Worm (Caenorhabditis elegans) whole organism, L4 larva: ENCODE data around the gene srh-293.
A peak's percentile ranks its signal among the peaks of the same experiment; 100 is the strongest.

ENCODE experiments used
- F26F4.8 ChIP-seq: fragments of 200-800 bp; sonication (Bioruptor generic); conservative IDR thresholded peaks from 2 replicates; pipeline ENCODE4 v1.3.6; 2022; ENCODE audit warnings: missing genetic modification characterization, missing compliant biosample characterization
- F37D6.2 ChIP-seq: sonication (generic microtip); optimal IDR thresholded peaks from 2 replicates; lab custom pipeline; 2016; ENCODE audit warnings: mild to moderate bottlenecking, missing genetic modification characterization, missing compliant biosample characterization
- F44E2.7 ChIP-seq: fragments of 200-800 bp; sonication (Bioruptor generic); IDR thresholded peaks from 2 replicates; pipeline ENCODE4 v2.1.2; 2022; ENCODE audit warnings: missing genetic modification characterization, missing compliant biosample characterization
- F49E8.2 ChIP-seq: sonication (generic microtip); optimal IDR thresholded peaks from 2 replicates; lab custom pipeline; 2016; ENCODE audit warnings: missing compliant biosample characterization, mild to moderate bottlenecking, missing genetic modification characterization, borderline replicate concordance
- R02D3.7 ChIP-seq: fragments of 150-350 bp; sonication (generic microtip); optimal IDR thresholded peaks from 3 replicates; lab custom pipeline; 2014; ENCODE audit warnings: missing biosample characterization, missing genetic modification characterization
- Y5F2A.4 ChIP-seq: fragments of 200-800 bp; sonication (Bioruptor generic); optimal IDR thresholded peaks from 2 replicates; lab custom pipeline; 2018; ENCODE audit warnings: mild to moderate bottlenecking, missing genetic modification characterization, missing compliant biosample characterization
- Y75B8A.6 ChIP-seq: fragments of 200-800 bp; sonication (Bioruptor generic); IDR thresholded peaks from 2 replicates; pipeline ENCODE4 v1.3.6; 2022; ENCODE audit warnings: missing genetic modification reagents, missing genetic modification characterization, missing compliant biosample characterization
- ama-1 ChIP-seq: fragments of 150-350 bp; optimal IDR thresholded peaks from 2 replicates; lab custom pipeline; 2014; ENCODE audit warnings: inconsistent platforms, mixed read lengths
- arid-1 ChIP-seq: fragments of 200-800 bp; sonication (Bioruptor generic); conservative IDR thresholded peaks from 2 replicates; pipeline ENCODE4 v1.3.6; 2022; ENCODE audit warnings: missing genetic modification reagents, missing genetic modification characterization, missing compliant biosample characterization
- ces-1 ChIP-seq: fragments of 150-350 bp; sonication (generic microtip); optimal IDR thresholded peaks from 4 replicates; lab custom pipeline; 2014; ENCODE audit warnings: missing biosample characterization, missing genetic modification reagents, missing genetic modification characterization
- dmd-6 ChIP-seq: fragments of 200-800 bp; sonication (Bioruptor generic); IDR thresholded peaks from 2 replicates; pipeline ENCODE4 v1.3.6; 2022; ENCODE audit warnings: missing genetic modification reagents, missing genetic modification characterization, missing compliant biosample characterization
- dpl-1 ChIP-seq: fragments of 150-350 bp; optimal IDR thresholded peaks from 2 replicates; lab custom pipeline; 2014; ENCODE audit warnings: missing biosample characterization, missing genetic modification reagents, missing genetic modification characterization
- dve-1 ChIP-seq: sonication (generic microtip); optimal IDR thresholded peaks from 2 replicates; lab custom pipeline; 2017; ENCODE audit warnings: antibody characterized with exemption, mild to moderate bottlenecking, missing genetic modification characterization, missing compliant biosample characterization; ENCODE audit not compliant: insufficient read depth
- egl-27 ChIP-seq: sonication (generic microtip); optimal IDR thresholded peaks from 3 replicates; lab custom pipeline; 2017; ENCODE audit warnings: missing biosample characterization, missing genetic modification reagents, missing genetic modification characterization
- egl-43 ChIP-seq: fragments of 200-800 bp; sonication (Bioruptor generic); IDR thresholded peaks from 2 replicates; pipeline ENCODE4 v1.3.6; 2022; ENCODE audit warnings: missing genetic modification reagents, missing genetic modification characterization, missing compliant biosample characterization
- gei-8 ChIP-seq: fragments of 200-800 bp; sonication (Bioruptor generic); optimal IDR thresholded peaks from 2 replicates; lab custom pipeline; 2018; ENCODE audit warnings: mild to moderate bottlenecking, missing genetic modification characterization, missing compliant biosample characterization
- hlh-30 ChIP-seq: sonication (generic microtip); optimal IDR thresholded peaks from 2 replicates; lab custom pipeline; 2017; ENCODE audit warnings: antibody characterized with exemption, mild to moderate bottlenecking, missing genetic modification characterization, missing compliant biosample characterization; ENCODE audit not compliant: insufficient read depth
- jun-1 ChIP-seq: fragments of 150-350 bp; optimal IDR thresholded peaks from 2 replicates; lab custom pipeline; 2014; ENCODE audit warnings: missing biosample characterization, missing genetic modification reagents, missing genetic modification characterization
- lin-1 ChIP-seq: fragments of 200-800 bp; sonication (Bioruptor generic); IDR thresholded peaks from 2 replicates; pipeline ENCODE4 v1.3.6; 2022; ENCODE audit warnings: missing genetic modification reagents, missing genetic modification characterization, missing compliant biosample characterization
- lin-29 ChIP-seq: fragments of 200-800 bp; sonication (Bioruptor generic); IDR thresholded peaks from 2 replicates; pipeline ENCODE4 v1.3.6; 2022; ENCODE audit warnings: missing genetic modification reagents, missing genetic modification characterization, missing compliant biosample characterization
- lsy-2 ChIP-seq, 2 experiments: fragments of 150-350 bp in 1 of 2; sonication (generic microtip) in 1 of 2; optimal IDR thresholded peaks; 2 replicates each; lab custom pipeline; 2014 to 2017; ENCODE audit warnings: missing biosample characterization in 2 of 2, missing genetic modification characterization in 2 of 2
- madf-9 ChIP-seq: fragments of 200-800 bp; sonication (Bioruptor generic); conservative IDR thresholded peaks from 2 replicates; pipeline ENCODE4 v1.3.6; 2022; ENCODE audit warnings: missing genetic modification reagents, missing genetic modification characterization, missing compliant biosample characterization
- mep-1 ChIP-seq: fragments of 150-350 bp; sonication (generic microtip); optimal IDR thresholded peaks from 3 replicates; lab custom pipeline; 2014; ENCODE audit warnings: missing biosample characterization, missing genetic modification characterization
- mes-2 ChIP-seq: sonication (generic microtip); optimal IDR thresholded peaks from 2 replicates; lab custom pipeline; 2016; ENCODE audit warnings: missing genotype, mild to moderate bottlenecking, missing genetic modification characterization, missing compliant biosample characterization; ENCODE audit not compliant: poor library complexity, severe bottlenecking
- nhr-11 ChIP-seq: fragments of 150-350 bp; optimal IDR thresholded peaks from 2 replicates; lab custom pipeline; 2014; ENCODE audit warnings: missing biosample characterization, missing genetic modification characterization
- nhr-237 ChIP-seq: sonication (generic microtip); optimal IDR thresholded peaks from 2 replicates; lab custom pipeline; 2017; ENCODE audit warnings: missing biosample characterization, missing genetic modification characterization
- nhr-28 ChIP-seq: fragments of 150-350 bp; optimal IDR thresholded peaks from 2 replicates; lab custom pipeline; 2014; ENCODE audit warnings: missing biosample characterization, missing genetic modification characterization
- nhr-41 ChIP-seq: fragments of 200-800 bp; sonication (Bioruptor generic); IDR thresholded peaks from 2 replicates; pipeline ENCODE4 v1.3.6; 2022; ENCODE audit warnings: missing genetic modification reagents, missing genetic modification characterization, missing compliant biosample characterization
- nhr-77 ChIP-seq: fragments of 150-350 bp; optimal IDR thresholded peaks from 2 replicates; lab custom pipeline; 2014; ENCODE audit warnings: missing biosample characterization, missing genetic modification characterization
- php-3 ChIP-seq: fragments of 200-800 bp; sonication (Bioruptor generic); IDR thresholded peaks from 2 replicates; pipeline ENCODE4 v1.3.6; 2022; ENCODE audit warnings: missing genetic modification reagents, missing genetic modification characterization, missing compliant biosample characterization
- set-16 ChIP-seq: fragments of 200-800 bp; sonication (Bioruptor generic); IDR thresholded peaks from 2 replicates; pipeline ENCODE4 v1.3.6; 2022; ENCODE audit warnings: missing genetic modification reagents, missing genetic modification characterization, missing compliant biosample characterization
- snpc-1.2 ChIP-seq: fragments of 200-800 bp; sonication (Bioruptor generic); IDR thresholded peaks from 2 replicates; pipeline ENCODE4 v1.3.6; 2022; ENCODE audit warnings: missing genetic modification reagents, missing genetic modification characterization, missing compliant biosample characterization
- snpc-4 ChIP-seq: fragments of 150-350 bp; optimal IDR thresholded peaks from 2 replicates; lab custom pipeline; 2014; ENCODE audit warnings: missing biosample characterization, missing genetic modification characterization
- spr-1 ChIP-seq: sonication (generic microtip); optimal IDR thresholded peaks from 2 replicates; lab custom pipeline; 2016; ENCODE audit warnings: mild to moderate bottlenecking, missing genetic modification characterization, missing compliant biosample characterization
- tra-1 ChIP-seq: fragments of 200-800 bp; sonication (Bioruptor generic); IDR thresholded peaks from 2 replicates; pipeline ENCODE4 v1.3.6; 2022; ENCODE audit warnings: missing genetic modification reagents, missing genetic modification characterization, missing compliant biosample characterization
- unc-130 ChIP-seq: sonication (generic microtip); optimal IDR thresholded peaks from 2 replicates; lab custom pipeline; 2016; ENCODE audit warnings: missing genetic modification reagents, missing genetic modification characterization, missing compliant biosample characterization
- unc-62 ChIP-seq, 3 experiments: fragments of 150-350 bp in 1 of 3; sonication (generic microtip); optimal IDR thresholded peaks in 2 of 3; peaks in 1 of 3; 1 replicate in 1 of 3; 2 replicates in 2 of 3; lab custom pipeline; 2014 to 2017; ENCODE audit warnings: missing biosample characterization in 3 of 3, missing genetic modification characterization in 3 of 3, missing genetic modification reagents in 3 of 3, missing genotype in 1 of 3
- ztf-7 ChIP-seq: fragments of 150-350 bp; optimal IDR thresholded peaks from 2 replicates; lab custom pipeline; 2014; ENCODE audit warnings: missing biosample characterization, missing genetic modification characterization

srh-293 gene

DNA sequence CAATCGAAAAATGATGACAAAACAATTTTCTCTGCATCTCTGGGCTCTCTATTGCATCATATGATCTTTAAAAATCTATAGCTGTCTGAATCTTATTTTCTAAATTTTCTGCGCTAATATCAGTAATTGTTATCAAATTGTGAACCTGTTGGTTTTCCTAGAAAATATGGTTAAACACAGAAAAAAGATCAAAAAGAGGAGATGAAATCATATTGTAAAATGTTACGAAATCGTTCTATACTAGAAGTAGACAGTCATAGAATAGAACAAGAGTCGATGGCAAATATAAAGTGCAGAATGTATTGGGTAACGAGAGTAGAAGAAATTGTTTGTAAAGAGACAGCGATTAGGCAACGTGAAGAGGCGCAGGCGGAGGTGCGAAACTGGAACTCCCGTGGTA, 14.8 kb downstream of the srh-293 start (continued):
- TF ChIP-seq nhr-41 (GFP tag; lab: Robert Waterston, UW) (no peak), nhr-77 (tag; lab: Kevin White, UChicago) (peak; percentile 75), ama-1 (no peak), dmd-6 (peak; percentile 87), F44E2.7 (GFP tag; lab: Robert Waterston, UW) (no peak), set-16 (GFP tag; lab: Robert Waterston, UW) (no peak), egl-43 (GFP tag; lab: Robert Waterston, UW) (no peak), hlh-30 (peak; percentile 59), egl-27 (tag; lab: Kevin White, UChicago) (no peak), F49E8.2 (tag; lab: Kevin White, UChicago) (no peak), snpc-1.2 (GFP tag; lab: Robert Waterston, UW) (no peak), mep-1 (peak; percentile 50), snpc-4 (tag; lab: Kevin White, UChicago) (no peak), F37D6.2 (tag; lab: Kevin White, UChicago) (no peak), mes-2 (tag; lab: Kevin White, UChicago) (peak; percentile 38), gei-8 (no peak), unc-130 (GFP tag; lab: Kevin White, UChicago) (no peak), dpl-1 (GFP tag; lab: Kevin White, UChicago) (no peak), R02D3.7 (no peak), Y5F2A.4 (no peak), ces-1 (GFP tag; lab: Kevin White, UChicago) (no peak), nhr-28 (tag; lab: Kevin White, UChicago) (peak; percentile 95), Y75B8A.6 (GFP tag; lab: Robert Waterston, UW) (0 out of 2 replicates have a peak, but pooled peaks have one; percentile 29), nhr-11 (tag; lab: Kevin White, UChicago) (peak; percentile 26), nhr-237 (tag; lab: Kevin White, UChicago) (no peak), jun-1 (tag; lab: Kevin White, UChicago) (peak; percentile 7), lin-1 (0 out of 2 replicates have a peak, but pooled peaks have one; percentile 12), dve-1 (tag; lab: Kevin White, UChicago) (peak; percentile 69), lsy-2 (tag; optimal IDR thresholded peaks at IDR 0.05; lab: Kevin White, UChicago) (peak; percentile 51 to 60), lin-29 (GFP tag; lab: Robert Waterston, UW) (no peak), madf-9 (GFP tag; lab: Robert Waterston, UW) (no peak), php-3 (no peak), ztf-7 (tag; lab: Kevin White, UChicago) (peak; percentile 95)

- TF ChIP-seq unc-62 (GFP tag; optimal IDR thresholded peaks at IDR 0.05 in 1 of 2; lab: Kevin White, UChicago), result peak in 1 of 2 experiments; percentile 57
- TF ChIP-seq unc-62 (tag; optimal IDR thresholded peaks at IDR 0.05; lab: Kevin White, UChicago), result no peak
- no peak for TF ChIP-seq jun-1 (tag; lab: Kevin White, UChicago)
- TF ChIP-seq, all 104 proteins: peak for 1
These were observed 18.8 kb downstream of the srh-293 start, which contains the start of gene oac-42 for ce11 chrV:15884698-15885097. Gene oac-42, minus strand, starts transcription at chrV:15884798.

ce11 chrV:15885967-15886366, 20.0 kb downstream of the srh-293 start, which contains the start of gene T06C12.9:
Gene T06C12.9, minus strand, starts transcription at chrV:15886067.
- TF ChIP-seq F26F4.8 (GFP tag; lab: Robert Waterston, UW), result no peak
- no peak for TF ChIP-seq tra-1 (GFP tag; lab: Robert Waterston, UW)
- no peak for TF ChIP-seq arid-1 (GFP tag; lab: Robert Waterston, UW)
- no peak for TF ChIP-seq snpc-4 (tag; lab: Kevin White, UChicago)
- TF ChIP-seq spr-1 (tag; lab: Kevin White, UChicago), result no peak
- TF ChIP-seq Y5F2A.4, result no peak
- peak; percentile 3 for TF ChIP-seq nhr-28 (tag; lab: Kevin White, UChicago)
